Fruit fly (Drosophila melanogaster): ENCODE data around the gene CG34263.
A peak's percentile ranks its signal among the peaks of the same experiment; 100 is the strongest.

CG34263 gene

dm6 chr3L:292146-292776 is 26.6 kb upstream of the CG34263 start (continued):
- TF ChIP-seq ase (GFP tag; IDR thresholded peaks at IDR 0.05) (no peak), CG10565 (GFP tag; optimal IDR thresholded peaks at IDR 0.05) (no peak), Hr3 (GFP tag; optimal IDR thresholded peaks at IDR 0.05) (no peak), chinmo (GFP tag; IDR thresholded peaks at IDR 0.05; ENCODE audit: partially characterized antibody) (peak; percentile 81; the same call in 2 of the 4 replicates), CG4360 (GFP tag; IDR thresholded peaks at IDR 0.05) (peak; percentile 9), CG1233 (GFP tag; optimal IDR thresholded peaks at IDR 0.05) (peak; percentile 25), sc (optimal IDR thresholded peaks at IDR 0.05) (no peak), sc (GFP tag; optimal IDR thresholded peaks at IDR 0.05) (no peak), CG7928 (GFP tag; optimal IDR thresholded peaks at IDR 0.05) (peak; percentile 16), Asciz (GFP tag; optimal IDR thresholded peaks at IDR 0.05) (no peak), CG10209 (GFP tag; optimal IDR thresholded peaks at IDR 0.05) (peak; percentile 10), Rx (GFP tag; IDR thresholded peaks at IDR 0.05) (no peak), ttk (GFP tag; IDR thresholded peaks at IDR 0.05) (no peak), CG11560 (tag; IDR thresholded peaks at IDR 0.05) (no peak), CG11456 (GFP tag; IDR thresholded peaks at IDR 0.05) (no peak), hbn (GFP tag; IDR thresholded peaks at IDR 0.05; ENCODE audit: partially characterized antibody) (no peak), CG12744 (GFP tag; optimal IDR thresholded peaks at IDR 0.05) (no peak), Bgb (GFP tag; IDR thresholded peaks at IDR 0.05; ENCODE audit: partially characterized antibody) (peak; percentile 10; the same call in 1 of the 2 replicates), CG17829 (tag; optimal IDR thresholded peaks at IDR 0.05) (peak; percentile 9), CG14860 (GFP tag; IDR thresholded peaks at IDR 0.05; ENCODE audit: partially characterized antibody) (no peak; the same call in 2 of the 3 replicates), Ets97D (GFP tag; optimal IDR thresholded peaks at IDR 0.05) (peak; percentile 71), abd-A (tag; optimal IDR thresholded peaks at IDR 0.05) (no peak), CG10959 (GFP tag; IDR thresholded peaks at IDR 0.05) (no peak), z (GFP tag; IDR thresholded peaks at IDR 0.05) (no peak), HmgD (GFP tag; optimal IDR thresholded peaks at IDR 0.05) (peak; percentile 16), Hand (GFP tag; optimal IDR thresholded peaks at IDR 0.05) (no peak), dati (GFP tag; IDR thresholded peaks at IDR 0.05) (no peak), CG8944 (GFP tag; optimal IDR thresholded peaks at IDR 0.05) (no peak), CG11085 (GFP tag; IDR thresholded peaks at IDR 0.05) (no peak), D19B (GFP tag; optimal IDR thresholded peaks at IDR 0.05) (no peak), ac (GFP tag; optimal IDR thresholded peaks at IDR 0.05) (peak; percentile 11), wor (GFP tag; IDR thresholded peaks at IDR 0.05) (no peak), bbx (GFP tag; IDR thresholded peaks at IDR 0.05; ENCODE audit: partially characterized antibody) (0 out of 2 replicates have a peak, but pooled peaks have one; percentile 32), hkb (optimal IDR thresholded peaks at IDR 0.05) (no peak), hkb (GFP tag; IDR thresholded peaks at IDR 0.05) (no peak), zen (tag; optimal IDR thresholded peaks at IDR 0.05) (no peak), Dad (GFP tag; optimal IDR thresholded peaks at IDR 0.05) (no peak), CG34376 (GFP tag; optimal IDR thresholded peaks at IDR 0.05) (peak; percentile 10), schlank (tag; optimal IDR thresholded peaks at IDR 0.05) (no peak), pnt (GFP tag; optimal IDR thresholded peaks at IDR 0.05) (no peak), HHEX (GFP tag; optimal IDR thresholded peaks at IDR 0.05) (no peak), caup (GFP tag; optimal IDR thresholded peaks at IDR 0.05; ENCODE audit: severe bottlenecking) (no peak), amos (GFP tag; IDR thresholded peaks at IDR 0.05; ENCODE audit: partially characterized antibody) (no peak), CG1603 (tag; optimal IDR thresholded peaks at IDR 0.05) (peak; percentile 75), tin (GFP tag; optimal IDR thresholded peaks at IDR 0.05) (no peak), dimm (GFP tag; IDR thresholded peaks at IDR 0.05) (no peak), ATbp (GFP tag; optimal IDR thresholded peaks at IDR 0.05) (peak; percentile 18), CkIIα-i1 (GFP tag; IDR thresholded peaks at IDR 0.05) (no peak), CG13123 (GFP tag; optimal IDR thresholded peaks at IDR 0.05) (no peak), CG8290 (GFP tag; optimal IDR thresholded peaks at IDR 0.05) (peak; percentile 43), CG8290 (tag; optimal IDR thresholded peaks at IDR 0.05) (peak in 1 of 2 experiments; percentile 50)

Measured in whole organism, embryonic.